Worm (Caenorhabditis elegans) whole organism, midembryonic: ENCODE measurements around the gene byn-1.

ENCODE experiments used
- T22C8.4 ChIP-seq: fragments of 200-800 bp; sonication (Bioruptor generic); IDR thresholded peaks from 2 replicates; pipeline ENCODE4 v1.3.6; 2022; ENCODE audit warnings: missing genetic modification characterization, missing compliant biosample characterization
- cog-1 ChIP-seq: sonication (generic microtip); optimal IDR thresholded peaks from 2 replicates; lab custom pipeline; 2016; ENCODE audit warnings: missing genetic modification characterization, missing compliant biosample characterization
- flt-1 ChIP-seq: fragments of 200-800 bp; sonication (Bioruptor generic); IDR thresholded peaks from 2 replicates; pipeline ENCODE4 v1.3.6; 2022; ENCODE audit warnings: missing genetic modification characterization, missing compliant biosample characterization
- klf-2 ChIP-seq: fragments of 200-800 bp; sonication (Bioruptor generic); conservative IDR thresholded peaks from 2 replicates; pipeline ENCODE4 v1.3.6; 2022; ENCODE audit warnings: missing genetic modification reagents, missing genetic modification characterization, missing compliant biosample characterization
- med-1 ChIP-seq: sonication (generic microtip); optimal IDR thresholded peaks from 2 replicates; lab custom pipeline; 2017; ENCODE audit warnings: missing genetic modification characterization, mild to moderate bottlenecking, missing compliant biosample characterization, antibody characterized with exemption, missing genetic modification reagents; ENCODE audit not compliant: insufficient read depth
- ref-1 ChIP-seq: fragments of 200-800 bp; sonication (Bioruptor generic); conservative IDR thresholded peaks from 2 replicates; pipeline ENCODE4 v1.3.6; 2022; ENCODE audit warnings: missing genetic modification reagents, missing genetic modification characterization, missing compliant biosample characterization
- tab-1 ChIP-seq: fragments of 200-800 bp; sonication (Bioruptor generic); IDR thresholded peaks from 2 replicates; pipeline ENCODE4 v1.3.6; 2022; ENCODE audit warnings: missing genetic modification characterization, missing compliant biosample characterization
- ztf-23 ChIP-seq: fragments of 200-800 bp; sonication (Bioruptor generic); IDR thresholded peaks from 2 replicates; pipeline ENCODE4 v1.3.6; 2022; ENCODE audit warnings: missing genetic modification reagents, missing genetic modification characterization, missing compliant biosample characterization
- ztf-29 ChIP-seq: fragments of 200-800 bp; sonication (Bioruptor generic); IDR thresholded peaks from 2 replicates; pipeline ENCODE4 v1.3.6; 2022; ENCODE audit warnings: missing genetic modification reagents, missing genetic modification characterization, missing compliant biosample characterization

The byn-1 gene

ce11 chrIII:6931896-6932295 lies at the start of gene byn-1:
Gene byn-1 (plus strand): TSS chrIII:6932001.
- TF ChIP-seq ztf-23 (GFP tag; lab: Robert Waterston, UW): no peak
- no peak for TF ChIP-seq med-1 (GFP tag; lab: Kevin White, UChicago)
- TF ChIP-seq klf-2: no peak
- TF ChIP-seq T22C8.4: no peak
- no peak for TF ChIP-seq cog-1 (tag; lab: Kevin White, UChicago)
- TF ChIP-seq tab-1 (GFP tag; lab: Robert Waterston, UW): no peak
- no peak for TF ChIP-seq flt-1 (GFP tag; lab: Robert Waterston, UW)
- no peak for TF ChIP-seq ztf-29 (GFP tag; lab: Robert Waterston, UW)
- no peak for TF ChIP-seq ref-1

ce11 chrIII:6884203-6884602 lies 47.6 kb upstream of the byn-1 start, which contains the start of gene med-2:
Gene med-2 (plus strand): TSS chrIII:6884503.
- TF ChIP-seq cog-1 (tag; lab: Kevin White, UChicago) (no peak), klf-2 (no peak), med-1 (GFP tag; lab: Kevin White, UChicago) (no peak), flt-1 (GFP tag; lab: Robert Waterston, UW) (no peak), tab-1 (GFP tag; lab: Robert Waterston, UW) (no peak), ztf-23 (GFP tag; lab: Robert Waterston, UW) (no peak), ref-1 (no peak), ztf-29 (GFP tag; lab: Robert Waterston, UW) (no peak), T22C8.4 (no peak)

ce11 chrIII:6885889-6886288 lies 45.9 kb upstream of the byn-1 start:
- TF ChIP-seq T22C8.4 (no peak), ztf-23 (GFP tag; lab: Robert Waterston, UW) (no peak), ref-1 (no peak), klf-2 (no peak), ztf-29 (GFP tag; lab: Robert Waterston, UW) (no peak), flt-1 (GFP tag; lab: Robert Waterston, UW) (no peak), cog-1 (tag; lab: Kevin White, UChicago) (no peak), med-1 (GFP tag; lab: Kevin White, UChicago) (no peak), tab-1 (GFP tag; lab: Robert Waterston, UW) (no peak)

- TF ChIP-seq med-1 (GFP tag; lab: Kevin White, UChicago) (peak; percentile 38), T22C8.4 (peak; percentile 84), flt-1 (GFP tag; lab: Robert Waterston, UW) (peak; percentile 93), ztf-23 (GFP tag; lab: Robert Waterston, UW) (peak; percentile 87), cog-1 (tag; lab: Kevin White, UChicago) (peak; percentile 67), tab-1 (GFP tag; lab: Robert Waterston, UW) (peak; percentile 89), klf-2 (peak; percentile 88), ref-1 (peak; percentile 77), ztf-29 (GFP tag; lab: Robert Waterston, UW) (peak; percentile 82)
These were observed 44.2 kb upstream of the byn-1 start for ce11 chrIII:6887574-6887973.

ce11 chrIII:6888497-6888896 lies 43.3 kb upstream of the byn-1 start:
- no peak for TF ChIP-seq ztf-29 (GFP tag; lab: Robert Waterston, UW)
- TF ChIP-seq cog-1 (tag; lab: Kevin White, UChicago): no peak
- TF ChIP-seq ztf-23 (GFP tag; lab: Robert Waterston, UW): 0 out of 2 replicates have a peak, but pooled peaks have one; percentile 65
- no peak for TF ChIP-seq ref-1
- TF ChIP-seq flt-1 (GFP tag; lab: Robert Waterston, UW): 0 out of 2 replicates have a peak, but pooled peaks have one; percentile 39
- peak; percentile 60; the same call in 1 of the 2 replicates for TF ChIP-seq tab-1 (GFP tag; lab: Robert Waterston, UW)
- TF ChIP-seq med-1 (GFP tag; lab: Kevin White, UChicago): no peak
- TF ChIP-seq klf-2: peak; percentile 64; the same call in 1 of the 2 replicates
- no peak for TF ChIP-seq T22C8.4

ce11 chrIII:6888999-6889824 lies 42.6 kb upstream of the byn-1 start, which contains the start of the genes brd-1 and K04C2.2:
Gene brd-1 (minus strand): TSS chrIII:6889504.
Gene K04C2.2 (plus strand): TSS chrIII:6889774.
- TF ChIP-seq cog-1 (tag; lab: Kevin White, UChicago) (no peak), ztf-23 (GFP tag; lab: Robert Waterston, UW) (no peak), ztf-29 (GFP tag; lab: Robert Waterston, UW) (no peak), med-1 (GFP tag; lab: Kevin White, UChicago) (no peak), klf-2 (no peak), flt-1 (GFP tag; lab: Robert Waterston, UW) (no peak), T22C8.4 (no peak), tab-1 (GFP tag; lab: Robert Waterston, UW) (no peak), ref-1 (no peak)

ce11 chrIII:6891560-6891959 lies 40.2 kb upstream of the byn-1 start, which contains the start of gene K04C2.5:
Gene K04C2.5 (minus strand): TSS chrIII:6891660.
- TF ChIP-seq ztf-29 (GFP tag; lab: Robert Waterston, UW): no peak
- no peak for TF ChIP-seq med-1 (GFP tag; lab: Kevin White, UChicago)
- no peak for TF ChIP-seq klf-2
- no peak for TF ChIP-seq flt-1 (GFP tag; lab: Robert Waterston, UW)
- no peak for TF ChIP-seq T22C8.4

ce11 chrIII:6895166-6895565 lies 36.6 kb upstream of the byn-1 start:
- TF ChIP-seq klf-2 (no peak), med-1 (GFP tag; lab: Kevin White, UChicago) (no peak), tab-1 (GFP tag; lab: Robert Waterston, UW) (no peak), ztf-29 (GFP tag; lab: Robert Waterston, UW) (no peak), ref-1 (no peak), flt-1 (GFP tag; lab: Robert Waterston, UW) (no peak), T22C8.4 (no peak), ztf-23 (GFP tag; lab: Robert Waterston, UW) (no peak), cog-1 (tag; lab: Kevin White, UChicago) (no peak)

- no peak for TF ChIP-seq klf-2
- no peak for TF ChIP-seq ztf-29 (GFP tag; lab: Robert Waterston, UW)
- TF ChIP-seq med-1 (GFP tag; lab: Kevin White, UChicago): no peak
- no peak for TF ChIP-seq T22C8.4
- TF ChIP-seq ref-1: no peak
- TF ChIP-seq flt-1 (GFP tag; lab: Robert Waterston, UW): no peak
- no peak for TF ChIP-seq tab-1 (GFP tag; lab: Robert Waterston, UW)
- no peak for TF ChIP-seq ztf-23 (GFP tag; lab: Robert Waterston, UW)
- no peak for TF ChIP-seq cog-1 (tag; lab: Kevin White, UChicago)
These were observed 36.1 kb upstream of the byn-1 start for ce11 chrIII:6895677-6896076.
